Worm (Caenorhabditis elegans) whole organism, late embryonic: ENCODE data around the gene srh-296.

Experiments used
- C08G9.2 ChIP-seq: sonication (generic microtip); optimal IDR thresholded peaks from 2 replicates; lab custom pipeline; 2016; ENCODE audit warnings: mild to moderate bottlenecking, missing genetic modification characterization, moderate library complexity, missing compliant biosample characterization
- C38D4.7 ChIP-seq: fragments of 200-800 bp; sonication (Bioruptor generic); optimal IDR thresholded peaks from 2 replicates; lab custom pipeline; 2018; ENCODE audit warnings: mild to moderate bottlenecking, missing genetic modification characterization, moderate library complexity, missing compliant biosample characterization
- K02D7.2 ChIP-seq: sonication (generic microtip); optimal IDR thresholded peaks from 2 replicates; lab custom pipeline; 2017; ENCODE audit warnings: mild to moderate bottlenecking, missing genetic modification characterization, missing compliant biosample characterization
- K09A11.1 ChIP-seq: sonication (generic microtip); optimal IDR thresholded peaks from 2 replicates; lab custom pipeline; 2017; ENCODE audit warnings: antibody characterized with exemption, mild to moderate bottlenecking, missing genetic modification characterization, missing compliant biosample characterization; ENCODE audit not compliant: insufficient read depth
- ama-1 ChIP-seq: fragments of 150-350 bp; optimal IDR thresholded peaks from 2 replicates; lab custom pipeline; 2014
- ceh-14 ChIP-seq: sonication (generic microtip); optimal IDR thresholded peaks from 2 replicates; lab custom pipeline; 2016; ENCODE audit warnings: missing genotype, missing genetic modification characterization, missing compliant biosample characterization
- ceh-19 ChIP-seq: fragments of 200-800 bp; sonication (Bioruptor generic); optimal IDR thresholded peaks from 2 replicates; lab custom pipeline; 2018; ENCODE audit warnings: mild to moderate bottlenecking, missing genetic modification characterization, missing compliant biosample characterization
- ceh-22 ChIP-seq: sonication (generic microtip); optimal IDR thresholded peaks from 2 replicates; lab custom pipeline; 2017; ENCODE audit warnings: missing biosample characterization, missing genetic modification characterization
- ceh-30 ChIP-seq: fragments of 150-350 bp; optimal IDR thresholded peaks from 2 replicates; lab custom pipeline; 2014; ENCODE audit warnings: missing biosample characterization, missing genetic modification characterization
- ceh-31 ChIP-seq: sonication (generic microtip); optimal IDR thresholded peaks from 2 replicates; lab custom pipeline; 2016; ENCODE audit warnings: missing genetic modification characterization, missing compliant biosample characterization
- ceh-34 ChIP-seq: sonication (generic microtip); optimal IDR thresholded peaks from 2 replicates; lab custom pipeline; 2016; ENCODE audit warnings: mild to moderate bottlenecking, missing genetic modification characterization, missing compliant biosample characterization
- ceh-48 ChIP-seq: sonication (generic microtip); optimal IDR thresholded peaks from 2 replicates; lab custom pipeline; 2016; ENCODE audit warnings: missing genetic modification characterization, inconsistent platforms, missing compliant biosample characterization
- ceh-6 ChIP-seq: fragments of 200-800 bp; sonication (Bioruptor generic); optimal IDR thresholded peaks from 2 replicates; lab custom pipeline; 2018; ENCODE audit warnings: mild to moderate bottlenecking, missing genetic modification characterization, missing compliant biosample characterization
- che-1 ChIP-seq: sonication (generic microtip); optimal IDR thresholded peaks from 2 replicates; lab custom pipeline; 2016; ENCODE audit warnings: mild to moderate bottlenecking, missing genetic modification characterization, missing compliant biosample characterization
- dmd-4 ChIP-seq: sonication (generic microtip); optimal IDR thresholded peaks from 2 replicates; lab custom pipeline; 2016; ENCODE audit warnings: borderline replicate concordance, missing genetic modification characterization, missing compliant biosample characterization
- dve-1 ChIP-seq: sonication (generic microtip); optimal IDR thresholded peaks from 2 replicates; lab custom pipeline; 2017; ENCODE audit warnings: antibody characterized with exemption, mild to moderate bottlenecking, missing genetic modification characterization, missing compliant biosample characterization
- elt-2 ChIP-seq: sonication (generic microtip); optimal IDR thresholded peaks from 2 replicates; lab custom pipeline; 2016; ENCODE audit warnings: missing genetic modification reagents, missing genetic modification characterization, missing compliant biosample characterization
- elt-4 ChIP-seq: sonication (generic microtip); optimal IDR thresholded peaks from 2 replicates; lab custom pipeline; 2016; ENCODE audit warnings: missing genetic modification characterization, missing compliant biosample characterization
- ets-4 ChIP-seq: sonication (generic microtip); optimal IDR thresholded peaks from 2 replicates; lab custom pipeline; 2016; ENCODE audit warnings: missing genetic modification characterization, missing compliant biosample characterization
- fax-1 ChIP-seq: sonication (generic microtip); optimal IDR thresholded peaks from 2 replicates; lab custom pipeline; 2016; ENCODE audit warnings: missing genotype, missing genetic modification characterization, missing compliant biosample characterization
- fkh-10 ChIP-seq: fragments of 150-350 bp; optimal IDR thresholded peaks from 2 replicates; lab custom pipeline; 2014; ENCODE audit warnings: missing biosample characterization, missing genetic modification reagents, missing genetic modification characterization
- hlh-13 ChIP-seq: fragments of 200-800 bp; sonication (Bioruptor generic); optimal IDR thresholded peaks from 2 replicates; lab custom pipeline; 2018; ENCODE audit warnings: mild to moderate bottlenecking, missing genetic modification characterization, missing compliant biosample characterization
- hlh-15 ChIP-seq: sonication (generic microtip); optimal IDR thresholded peaks from 2 replicates; lab custom pipeline; 2016; ENCODE audit warnings: missing genetic modification characterization, missing compliant biosample characterization
- hlh-30 ChIP-seq: sonication (generic microtip); optimal IDR thresholded peaks from 2 replicates; lab custom pipeline; 2017; ENCODE audit warnings: antibody characterized with exemption, missing genetic modification characterization, missing compliant biosample characterization; ENCODE audit not compliant: insufficient read depth
- hlh-8 ChIP-seq: sonication (generic microtip); optimal IDR thresholded peaks from 2 replicates; lab custom pipeline; 2016; ENCODE audit warnings: missing genotype, missing genetic modification characterization, missing compliant biosample characterization
- lim-6 ChIP-seq: sonication (generic microtip); optimal IDR thresholded peaks from 2 replicates; lab custom pipeline; 2016; ENCODE audit warnings: missing genetic modification characterization, missing compliant biosample characterization
- lin-11 ChIP-seq: fragments of 200-800 bp; sonication (Bioruptor generic); optimal IDR thresholded peaks from 2 replicates; lab custom pipeline; 2018; ENCODE audit warnings: mild to moderate bottlenecking, missing genetic modification characterization, missing compliant biosample characterization
- madf-2 ChIP-seq: sonication (generic microtip); optimal IDR thresholded peaks from 2 replicates; lab custom pipeline; 2017; ENCODE audit warnings: missing genetic modification characterization, missing compliant biosample characterization
- mec-3 ChIP-seq: sonication (generic microtip); optimal IDR thresholded peaks from 2 replicates; lab custom pipeline; 2016; ENCODE audit warnings: borderline replicate concordance, missing genetic modification characterization, missing compliant biosample characterization
- nfya-1 ChIP-seq: sonication (generic microtip); optimal IDR thresholded peaks from 2 replicates; lab custom pipeline; 2017; ENCODE audit warnings: missing genetic modification characterization, mild to moderate bottlenecking, missing compliant biosample characterization, antibody characterized with exemption, moderate library complexity
- nhr-11 ChIP-seq: fragments of 150-350 bp; optimal IDR thresholded peaks from 2 replicates; lab custom pipeline; 2014; ENCODE audit warnings: missing biosample characterization, missing genetic modification characterization
- npax-4 ChIP-seq: sonication (generic microtip); optimal IDR thresholded peaks from 2 replicates; lab custom pipeline; 2016; ENCODE audit warnings: missing genetic modification characterization, missing compliant biosample characterization
- pag-3 ChIP-seq: sonication (generic microtip); optimal IDR thresholded peaks from 2 replicates; lab custom pipeline; 2016; ENCODE audit warnings: missing compliant biosample characterization, missing genetic modification characterization, borderline replicate concordance
- pax-1 ChIP-seq: fragments of 150-350 bp; optimal IDR thresholded peaks from 2 replicates; lab custom pipeline; 2014; ENCODE audit warnings: missing biosample characterization, missing genetic modification characterization
- pha-4 ChIP-seq: fragments of 150-350 bp; optimal IDR thresholded peaks from 2 replicates; lab custom pipeline; 2018; ENCODE audit warnings: missing biosample characterization, missing genetic modification reagents, missing genetic modification characterization
- pqm-1 ChIP-seq: sonication (generic microtip); optimal IDR thresholded peaks from 2 replicates; lab custom pipeline; 2016; ENCODE audit warnings: missing genetic modification characterization, missing compliant biosample characterization
- rnt-1 ChIP-seq: sonication (generic microtip); optimal IDR thresholded peaks from 2 replicates; lab custom pipeline; 2016; ENCODE audit warnings: missing genetic modification characterization, missing compliant biosample characterization
- sox-4 ChIP-seq: sonication (generic microtip); optimal IDR thresholded peaks from 2 replicates; lab custom pipeline; 2017; ENCODE audit warnings: mild to moderate bottlenecking, missing genetic modification characterization, inconsistent platforms, missing compliant biosample characterization
- syd-9 ChIP-seq: sonication (generic microtip); optimal IDR thresholded peaks from 2 replicates; lab custom pipeline; 2016; ENCODE audit warnings: mild to moderate bottlenecking, missing genetic modification characterization, moderate library complexity, missing compliant biosample characterization
- ttx-3 ChIP-seq: sonication (generic microtip); optimal IDR thresholded peaks from 2 replicates; lab custom pipeline; 2016; ENCODE audit warnings: missing genetic modification reagents, missing genetic modification characterization, missing compliant biosample characterization
- unc-3 ChIP-seq, 2 experiments: fragments of 200-800 bp in 1 of 2; sonication (Bioruptor generic) in 1 of 2; sonication (generic microtip) in 1 of 2; conservative IDR thresholded peaks in 1 of 2; optimal IDR thresholded peaks in 1 of 2; 2 replicates each; pipeline versions ENCODE4 v1.3.6 to Lab custom; 2016 to 2022; ENCODE audit warnings: missing compliant biosample characterization in 2 of 2, missing genetic modification characterization in 2 of 2, missing genetic modification reagents in 1 of 2
- unc-42 ChIP-seq: sonication (generic microtip); optimal IDR thresholded peaks from 2 replicates; lab custom pipeline; 2016; ENCODE audit warnings: missing genotype, missing genetic modification characterization, missing compliant biosample characterization
- unc-86 ChIP-seq: sonication (generic microtip); optimal IDR thresholded peaks from 2 replicates; lab custom pipeline; 2016; ENCODE audit warnings: missing genetic modification characterization, missing compliant biosample characterization

srh-296 gene

ce11 chrV:17857901-17858300 lies 47.7 kb downstream of the srh-296 start (continued):
- TF ChIP-seq ceh-31 (peak; percentile 83), unc-86 (peak; percentile 16), elt-2 (tag; lab: Kevin White, UChicago) (no peak), npax-4 (tag; lab: Kevin White, UChicago) (no peak), ets-4 (tag; lab: Kevin White, UChicago) (peak; percentile 46), fax-1 (tag; lab: Kevin White, UChicago) (no peak), syd-9 (peak; percentile 34), pag-3 (tag; lab: Kevin White, UChicago) (peak; percentile 67), hlh-15 (tag; lab: Kevin White, UChicago) (no peak), ceh-22 (tag; lab: Kevin White, UChicago) (no peak), elt-4 (no peak), K02D7.2 (tag; lab: Kevin White, UChicago) (no peak), pqm-1 (tag; lab: Kevin White, UChicago) (no peak), hlh-13 (no peak), ceh-6 (GFP tag; lab: Kevin White, UChicago) (no peak), dve-1 (tag; lab: Kevin White, UChicago) (peak; percentile 57), madf-2 (tag; lab: Kevin White, UChicago) (no peak), lin-11 (tag; lab: Kevin White, UChicago) (no peak), rnt-1 (tag; lab: Kevin White, UChicago) (peak; percentile 58), ama-1 (lab: Kevin White, UChicago) (no peak), dmd-4 (no peak), pha-4 (tag; lab: Kevin White, UChicago) (no peak), ceh-48 (tag; lab: Kevin White, UChicago) (no peak), unc-3 (GFP tag; conservative IDR thresholded peaks at IDR 0.05; lab: Robert Waterston, UW) (no peak), unc-3 (tag; optimal IDR thresholded peaks at IDR 0.05; lab: Kevin White, UChicago) (no peak), che-1 (no peak), nhr-11 (tag; lab: Kevin White, UChicago) (no peak), nfya-1 (tag; lab: Kevin White, UChicago) (peak; percentile 98), mec-3 (tag; lab: Kevin White, UChicago) (no peak), ceh-34 (tag; lab: Kevin White, UChicago) (peak; percentile 58), K09A11.1 (tag; lab: Kevin White, UChicago) (no peak), ceh-19 (GFP tag; lab: Kevin White, UChicago) (peak; percentile 23), hlh-8 (no peak), ceh-30 (tag; lab: Kevin White, UChicago) (no peak)
- TF ChIP-seq, all 69 proteins: peak for 21

ce11 chrV:17859065-17859464 lies 48.9 kb downstream of the srh-296 start:
- no peak for TF ChIP-seq ttx-3 (tag; lab: Kevin White, UChicago)
- TF ChIP-seq ceh-6 (GFP tag; lab: Kevin White, UChicago) = no peak
- TF ChIP-seq ceh-22 (tag; lab: Kevin White, UChicago) = no peak
- no peak for TF ChIP-seq hlh-8
- TF ChIP-seq che-1 = no peak
- TF ChIP-seq ceh-14 = no peak
- no peak for TF ChIP-seq pax-1
- no peak for TF ChIP-seq fkh-10
- no peak for TF ChIP-seq C08G9.2 (tag; lab: Kevin White, UChicago)
- no peak for TF ChIP-seq unc-42 (tag; lab: Kevin White, UChicago)
- TF ChIP-seq hlh-30 (tag; lab: Kevin White, UChicago) = no peak
- TF ChIP-seq K09A11.1 (tag; lab: Kevin White, UChicago) = no peak
- TF ChIP-seq pag-3 (tag; lab: Kevin White, UChicago) = no peak
- no peak for TF ChIP-seq rnt-1 (tag; lab: Kevin White, UChicago)
- no peak for TF ChIP-seq lim-6 (tag; lab: Kevin White, UChicago)
- no peak for TF ChIP-seq fax-1 (tag; lab: Kevin White, UChicago)
- TF ChIP-seq unc-3 (GFP tag; conservative IDR thresholded peaks at IDR 0.05; lab: Robert Waterston, UW) = no peak
- no peak for TF ChIP-seq unc-3 (tag; optimal IDR thresholded peaks at IDR 0.05; lab: Kevin White, UChicago)
- TF ChIP-seq hlh-13 = no peak
- TF ChIP-seq C38D4.7 (GFP tag; lab: Kevin White, UChicago) = no peak
- no peak for TF ChIP-seq sox-4 (tag; lab: Kevin White, UChicago)
- TF ChIP-seq, all 69 proteins: peak for 0
